Fruit fly (Drosophila melanogaster) whole organism, embryonic: ENCODE results near the gene pont.

ENCODE experiments used
- Adf1 ChIP-seq: fragments of 200-800 bp; sonication (Bioruptor generic); IDR thresholded peaks from 2 replicates; pipeline ENCODE4 v1.3.6; 2022; ENCODE audit warnings: missing biosample characterization, missing genetic modification characterization
- Atf3 ChIP-seq: fragments of 200-800 bp; sonication (Bioruptor generic); optimal IDR thresholded peaks from 3 replicates; lab custom pipeline; 2016; ENCODE audit warnings: missing biosample characterization, missing genetic modification characterization
- B-H2 ChIP-seq: fragments of 200-800 bp; sonication (Bioruptor generic); optimal IDR thresholded peaks from 2 replicates; lab custom pipeline; 2018; ENCODE audit warnings: missing biosample characterization, mild to moderate bottlenecking, missing genetic modification characterization
- Bteb2 ChIP-seq: fragments of 200-800 bp; sonication (Bioruptor generic); optimal IDR thresholded peaks from 2 replicates; lab custom pipeline; 2016; ENCODE audit warnings: missing biosample characterization, missing genetic modification characterization
- CG10543 ChIP-seq: fragments of 200-800 bp; sonication (Bioruptor generic); optimal IDR thresholded peaks from 3 replicates; lab custom pipeline; 2017; ENCODE audit warnings: missing biosample characterization, mild to moderate bottlenecking, missing genetic modification characterization, moderate library complexity
- CG11398 ChIP-seq: fragments of 200-800 bp; sonication (Bioruptor generic); optimal IDR thresholded peaks from 2 replicates; lab custom pipeline; 2016; ENCODE audit warnings: missing biosample characterization, missing genetic modification characterization
- CG12104 ChIP-seq: fragments of 200-800 bp; sonication (Bioruptor generic); optimal IDR thresholded peaks from 3 replicates; lab custom pipeline; 2016; ENCODE audit warnings: missing biosample characterization, missing genetic modification characterization
- CG12219 ChIP-seq: fragments of 200-800 bp; sonication (Bioruptor generic); optimal IDR thresholded peaks from 3 replicates; lab custom pipeline; 2018; ENCODE audit warnings: missing biosample characterization, mild to moderate bottlenecking, missing genetic modification characterization
- CG13894 ChIP-seq: fragments of 200-800 bp; sonication (Bioruptor generic); optimal IDR thresholded peaks from 3 replicates; lab custom pipeline; 2018; ENCODE audit warnings: missing biosample characterization, mild to moderate bottlenecking, missing genetic modification characterization, moderate library complexity
- CG14014 ChIP-seq: fragments of 200-800 bp; sonication (Bioruptor generic); IDR thresholded peaks from 2 replicates; pipeline ENCODE4 v1.3.6; 2022; ENCODE audit warnings: missing biosample characterization, missing genetic modification characterization
- CG15696 ChIP-seq: fragments of 200-800 bp; sonication (Bioruptor generic); optimal IDR thresholded peaks from 2 replicates; lab custom pipeline; 2019; ENCODE audit warnings: missing biosample characterization, mild to moderate bottlenecking, missing genetic modification characterization, moderate library complexity
- CG1603 ChIP-seq: fragments of 200-800 bp; sonication (Bioruptor generic); optimal IDR thresholded peaks from 2 replicates; lab custom pipeline; 2019; ENCODE audit warnings: missing biosample characterization, mild to moderate bottlenecking, missing genetic modification characterization, moderate library complexity
- CG2129 ChIP-seq: fragments of 200-800 bp; sonication (Bioruptor generic); IDR thresholded peaks from 2 replicates; pipeline ENCODE4 v1.3.6; 2022; ENCODE audit warnings: missing biosample characterization, missing genetic modification characterization; ENCODE audit not compliant: partially characterized antibody
- CG2875 ChIP-seq: fragments of 200-800 bp; sonication (Bioruptor generic); optimal IDR thresholded peaks from 2 replicates; lab custom pipeline; 2017; ENCODE audit warnings: missing biosample characterization, mild to moderate bottlenecking, missing genetic modification characterization, missing genetic modification reagents
- CG3281 ChIP-seq: fragments of 200-800 bp; sonication (Bioruptor generic); optimal IDR thresholded peaks from 3 replicates; lab custom pipeline; 2017; ENCODE audit warnings: missing biosample characterization, mild to moderate bottlenecking, missing genetic modification characterization
- CG4282 ChIP-seq: fragments of 200-800 bp; sonication (Bioruptor generic); optimal IDR thresholded peaks from 2 replicates; lab custom pipeline; 2016; ENCODE audit warnings: missing biosample characterization, missing genetic modification characterization
- CG4328 ChIP-seq: fragments of 200-800 bp; sonication (Bioruptor generic); optimal IDR thresholded peaks from 3 replicates; lab custom pipeline; 2017; ENCODE audit warnings: missing biosample characterization, missing genetic modification reagents, missing genetic modification characterization
- CG43689 ChIP-seq: fragments of 200-800 bp; sonication (Bioruptor generic); IDR thresholded peaks from 2 replicates; pipeline ENCODE4 v1.3.6; 2022; ENCODE audit warnings: missing biosample characterization, missing genetic modification characterization
- CG9609 ChIP-seq: fragments of 200-800 bp; sonication (Bioruptor generic); optimal IDR thresholded peaks from 3 replicates; lab custom pipeline; 2016; ENCODE audit warnings: missing biosample characterization, missing genetic modification characterization
- Chrac-16 ChIP-seq: fragments of 200-800 bp; sonication (Bioruptor generic); optimal IDR thresholded peaks from 3 replicates; lab custom pipeline; 2016; ENCODE audit warnings: missing biosample characterization, missing genetic modification characterization
- HLH3B ChIP-seq: fragments of 200-800 bp; sonication (Bioruptor generic); IDR thresholded peaks from 2 replicates; pipeline ENCODE4 v1.3.6; 2022; ENCODE audit warnings: missing biosample characterization, missing genetic modification characterization
- Hey ChIP-seq: fragments of 200-800 bp; sonication (Bioruptor generic); optimal IDR thresholded peaks from 3 replicates; lab custom pipeline; 2018; ENCODE audit warnings: missing biosample characterization, mild to moderate bottlenecking, missing genetic modification characterization
- Hr3 ChIP-seq: fragments of 200-800 bp; sonication (Bioruptor generic); optimal IDR thresholded peaks from 3 replicates; lab custom pipeline; 2016; ENCODE audit warnings: missing biosample characterization, missing genetic modification characterization
- Hr51 ChIP-seq, 2 experiments: fragments of 200-800 bp; sonication (Bioruptor generic); optimal IDR thresholded peaks; 2 replicates in 1 of 2; 3 replicates in 1 of 2; lab custom pipeline; 2016 to 2018; ENCODE audit warnings: missing biosample characterization in 2 of 2, missing genetic modification characterization in 2 of 2, mild to moderate bottlenecking in 1 of 2, moderate library complexity in 1 of 2
- Lpt ChIP-seq: fragments of >200 bp; optimal IDR thresholded peaks from 2 replicates; lab custom pipeline; 2018; ENCODE audit warnings: missing biosample characterization, missing genetic modification characterization
- MESR4 ChIP-seq: fragments of 200-800 bp; sonication (Bioruptor generic); optimal IDR thresholded peaks from 2 replicates; lab custom pipeline; 2018; ENCODE audit warnings: missing biosample characterization, mild to moderate bottlenecking, missing genetic modification characterization, moderate library complexity
- NK7.1 ChIP-seq: fragments of 200-800 bp; sonication (Bioruptor generic); optimal IDR thresholded peaks from 3 replicates; lab custom pipeline; 2016; ENCODE audit warnings: missing biosample characterization, missing genetic modification characterization
- Oli ChIP-seq: fragments of 200-800 bp; sonication (Bioruptor generic); optimal IDR thresholded peaks from 2 replicates; lab custom pipeline; 2018; ENCODE audit warnings: missing biosample characterization, mild to moderate bottlenecking, missing genetic modification characterization, moderate library complexity
- Rfx ChIP-seq: fragments of 200-800 bp; sonication (Bioruptor generic); IDR thresholded peaks from 2 replicates; pipeline ENCODE4 v1.3.6; 2022; ENCODE audit warnings: missing biosample characterization, missing genetic modification characterization
- Scr ChIP-seq: fragments of 200-800 bp; sonication (Bioruptor generic); IDR thresholded peaks from 2 replicates; pipeline ENCODE4 v1.3.6; 2022; ENCODE audit warnings: missing biosample characterization, missing genetic modification characterization; ENCODE audit not compliant: partially characterized antibody
- Sox100B ChIP-seq: fragments of 200-800 bp; sonication (Bioruptor generic); optimal IDR thresholded peaks from 3 replicates; lab custom pipeline; 2018; ENCODE audit warnings: missing biosample characterization, mild to moderate bottlenecking, missing genetic modification characterization
- Sry-δ ChIP-seq: fragments of 200-800 bp; sonication (Bioruptor generic); optimal IDR thresholded peaks from 2 replicates; lab custom pipeline; 2016; ENCODE audit warnings: missing biosample characterization, missing genetic modification characterization
- bowl ChIP-seq: fragments of 200-800 bp; sonication (Bioruptor generic); IDR thresholded peaks from 2 replicates; pipeline ENCODE4 v1.3.6; 2022; ENCODE audit warnings: missing biosample characterization, missing genetic modification characterization
- bsh ChIP-seq, 2 experiments: fragments of 200-800 bp; sonication (Bioruptor generic); optimal IDR thresholded peaks; 2 replicates each; lab custom pipeline; 2017 to 2018; ENCODE audit warnings: mild to moderate bottlenecking in 2 of 2, missing biosample characterization in 2 of 2, missing genetic modification characterization in 2 of 2, moderate library complexity in 1 of 2
- cas ChIP-seq: fragments of 200-800 bp; sonication (Bioruptor generic); IDR thresholded peaks from 2 replicates; pipeline ENCODE4 v1.3.6; 2022; ENCODE audit warnings: missing biosample characterization, missing genetic modification characterization
- crol ChIP-seq: fragments of 200-800 bp; sonication (Bioruptor generic); IDR thresholded peaks from 2 replicates; pipeline ENCODE4 v1.3.6; 2022; ENCODE audit warnings: missing biosample characterization, missing genetic modification characterization
- cwo ChIP-seq: fragments of 200-800 bp; sonication (Bioruptor generic); optimal IDR thresholded peaks from 3 replicates; lab custom pipeline; 2017; ENCODE audit warnings: missing biosample characterization, missing genetic modification characterization, mild to moderate bottlenecking, moderate library complexity, missing genetic modification reagents
- dm ChIP-seq: fragments of 200-800 bp; sonication (Bioruptor generic); optimal IDR thresholded peaks from 3 replicates; lab custom pipeline; 2016; ENCODE audit warnings: missing biosample characterization, missing genetic modification characterization
- exex ChIP-seq: fragments of 200-800 bp; sonication (Bioruptor generic); optimal IDR thresholded peaks from 4 replicates; lab custom pipeline; 2018; ENCODE audit warnings: missing biosample characterization, mild to moderate bottlenecking, missing genetic modification characterization, moderate library complexity
- fd96Cb ChIP-seq: fragments of 200-800 bp; sonication (Bioruptor generic); optimal IDR thresholded peaks from 2 replicates; lab custom pipeline; 2018; ENCODE audit warnings: missing biosample characterization, mild to moderate bottlenecking, missing genetic modification characterization, moderate library complexity
- hth ChIP-seq: fragments of >200 bp; optimal IDR thresholded peaks from 2 replicates; lab custom pipeline; 2017; ENCODE audit warnings: inconsistent platforms
- lbe ChIP-seq: fragments of 200-800 bp; sonication (Bioruptor generic); optimal IDR thresholded peaks from 2 replicates; lab custom pipeline; 2016; ENCODE audit warnings: missing biosample characterization, mild to moderate bottlenecking, missing genetic modification characterization
- row ChIP-seq: fragments of 200-800 bp; sonication (Bioruptor generic); IDR thresholded peaks from 3 replicates; pipeline ENCODE4 v1.3.6; 2022; ENCODE audit warnings: missing biosample characterization, missing genetic modification characterization
- sug ChIP-seq: fragments of 200-800 bp; optimal IDR thresholded peaks from 2 replicates; lab custom pipeline; 2019; ENCODE audit warnings: missing biosample characterization, mild to moderate bottlenecking, missing genetic modification characterization, moderate library complexity
- tll ChIP-seq, 2 experiments: fragments of 200-800 bp in 1 of 2; fragments of >200 bp in 1 of 2; sonication (Bioruptor generic) in 1 of 2; optimal IDR thresholded peaks; 2 replicates each; lab custom pipeline; 2017 to 2019; ENCODE audit warnings: missing biosample characterization in 2 of 2, missing genetic modification characterization in 2 of 2, mild to moderate bottlenecking in 1 of 2, moderate library complexity in 1 of 2
- ttk ChIP-seq: fragments of 200-800 bp; sonication (Bioruptor generic); IDR thresholded peaks from 2 replicates; pipeline ENCODE4 v2.1.2; 2022; ENCODE audit warnings: missing biosample characterization, missing genetic modification characterization
- wdn ChIP-seq: fragments of 200-800 bp; sonication (Bioruptor generic); IDR thresholded peaks from 2 replicates; pipeline ENCODE4 v1.3.6; 2022; ENCODE audit warnings: missing biosample characterization, missing genetic modification characterization
- zen2 ChIP-seq: fragments of 200-800 bp; sonication (Bioruptor generic); IDR thresholded peaks from 3 replicates; pipeline ENCODE4 v1.3.6; 2022; ENCODE audit warnings: missing biosample characterization, missing genetic modification characterization; ENCODE audit not compliant: partially characterized antibody

pont gene

dm6 chr3R:10268101-10268864, 6.4 kb downstream of the pont start (continued):
- TF ChIP-seq Sry-δ (GFP tag; lab: Kevin White, UChicago): peak; percentile 49
- TF ChIP-seq Hr51 (GFP tag; optimal IDR thresholded peaks at IDR 0.05; lab: Kevin White, UChicago): peak; percentile 58 to 94
- TF ChIP-seq NK7.1 (GFP tag; lab: Kevin White, UChicago): peak; percentile 63
- no peak for TF ChIP-seq bowl (GFP tag; lab: Robert Waterston, UW)
- peak; percentile 73 for TF ChIP-seq B-H2 (GFP tag; lab: Kevin White, UChicago)
- peak; percentile 76 for TF ChIP-seq HLH3B (GFP tag; lab: Robert Waterston, UW)
- 0 out of 2 replicates have a peak, but pooled peaks have one; percentile 8 for TF ChIP-seq CG43689 (GFP tag; lab: Robert Waterston, UW)
- TF ChIP-seq fd96Cb (tag; lab: Kevin White, UChicago): peak; percentile 83
- peak; percentile 59 for TF ChIP-seq CG2875
- TF ChIP-seq Rfx (GFP tag; lab: Robert Waterston, UW): peak; percentile 83
- TF ChIP-seq lbe (GFP tag; lab: Kevin White, UChicago): peak; percentile 52
- TF ChIP-seq wdn (GFP tag; lab: Robert Waterston, UW): peak; percentile 57; the same call in 1 of the 2 replicates
- peak; percentile 64 for TF ChIP-seq CG13894 (tag; lab: Kevin White, UChicago)
- TF ChIP-seq Adf1 (GFP tag; lab: Robert Waterston, UW): peak; percentile 66
- peak; percentile 62 for TF ChIP-seq CG1603
- peak; percentile 88 for TF ChIP-seq row (GFP tag; lab: Robert Waterston, UW)
- TF ChIP-seq cwo (GFP tag; lab: Kevin White, UChicago): peak; percentile 84
- TF ChIP-seq CG12219: peak; percentile 76
- 0 out of 3 replicates have a peak, but pooled peaks have one; percentile 15 for TF ChIP-seq zen2
- peak; percentile 82 for TF ChIP-seq Bteb2 (GFP tag; lab: Kevin White, UChicago)
- TF ChIP-seq Chrac-16 (GFP tag; lab: Kevin White, UChicago): peak; percentile 68
- no peak for TF ChIP-seq hth
- TF ChIP-seq CG15696 (tag; lab: Kevin White, UChicago): peak; percentile 39
- TF ChIP-seq Hr3 (GFP tag; lab: Kevin White, UChicago): peak; percentile 68
- TF ChIP-seq bsh (GFP tag; optimal IDR thresholded peaks at IDR 0.05; lab: Kevin White, UChicago): peak in 1 of 2 experiments; percentile 77
- TF ChIP-seq CG4282: no peak
- TF ChIP-seq Hey (tag; lab: Kevin White, UChicago): no peak
- TF ChIP-seq crol: peak; percentile 46
- peak; percentile 70 for TF ChIP-seq CG14014
- TF ChIP-seq Sox100B (GFP tag; lab: Kevin White, UChicago): peak; percentile 86
- no peak for TF ChIP-seq cas (GFP tag; lab: Robert Waterston, UW)
- TF ChIP-seq exex (tag; lab: Kevin White, UChicago): peak; percentile 80
- peak; percentile 84 for TF ChIP-seq CG12104 (GFP tag; lab: Kevin White, UChicago)
- TF ChIP-seq sug: peak; percentile 85
- peak; percentile 69 for TF ChIP-seq CG4328
- TF ChIP-seq CG10543: peak; percentile 88
- TF ChIP-seq MESR4 (GFP tag; lab: Kevin White, UChicago): no peak
- TF ChIP-seq Atf3 (GFP tag; lab: Kevin White, UChicago): peak; percentile 57
- peak; percentile 20 for TF ChIP-seq dm (GFP tag; lab: Kevin White, UChicago)
- peak; percentile 92 for TF ChIP-seq Oli (tag; lab: Kevin White, UChicago)
- TF ChIP-seq ttk (GFP tag; lab: Robert Waterston, UW): peak; percentile 56
- TF ChIP-seq Lpt: no peak
- 0 out of 2 replicates have a peak, but pooled peaks have one; percentile 7 for TF ChIP-seq Scr (GFP tag; lab: Robert Waterston, UW)
- no peak for TF ChIP-seq CG2129
- TF ChIP-seq CG9609: peak; percentile 84
- peak; percentile 66 for TF ChIP-seq CG11398 (GFP tag; lab: Kevin White, UChicago)
- TF ChIP-seq tll (GFP tag; optimal IDR thresholded peaks at IDR 0.05; lab: Kevin White, UChicago): no peak
- TF ChIP-seq CG3281 (GFP tag; lab: Kevin White, UChicago): peak; percentile 91
